Fruit fly (Drosophila melanogaster) Kc167 (cell line): ENCODE results near the gene S-Lap4.

Experiments used
- Myc ChIP-seq: fragments of >200 bp; optimal IDR thresholded peaks from 2 replicates; lab custom pipeline; 2017; ENCODE audit warnings: missing external identifiers
- Sin3A ChIP-seq: fragments of >200 bp; optimal IDR thresholded peaks from 2 replicates; lab custom pipeline; 2018; ENCODE audit warnings: missing external identifiers
- h ChIP-seq: fragments of >200 bp; optimal IDR thresholded peaks from 3 replicates; lab custom pipeline; 2018; ENCODE audit warnings: missing external identifiers
- insv ChIP-seq: fragments of >200 bp; optimal IDR thresholded peaks from 3 replicates; lab custom pipeline; 2018; ENCODE audit warnings: missing external identifiers
- psq ChIP-seq: fragments of >200 bp; optimal IDR thresholded peaks from 2 replicates; lab custom pipeline; 2017; ENCODE audit warnings: missing external identifiers
- ttk ChIP-seq: sonication (Bioruptor generic); optimal IDR thresholded peaks from 2 replicates; lab custom pipeline; 2017; ENCODE audit warnings: missing external identifiers

S-Lap4 gene

DNA sequence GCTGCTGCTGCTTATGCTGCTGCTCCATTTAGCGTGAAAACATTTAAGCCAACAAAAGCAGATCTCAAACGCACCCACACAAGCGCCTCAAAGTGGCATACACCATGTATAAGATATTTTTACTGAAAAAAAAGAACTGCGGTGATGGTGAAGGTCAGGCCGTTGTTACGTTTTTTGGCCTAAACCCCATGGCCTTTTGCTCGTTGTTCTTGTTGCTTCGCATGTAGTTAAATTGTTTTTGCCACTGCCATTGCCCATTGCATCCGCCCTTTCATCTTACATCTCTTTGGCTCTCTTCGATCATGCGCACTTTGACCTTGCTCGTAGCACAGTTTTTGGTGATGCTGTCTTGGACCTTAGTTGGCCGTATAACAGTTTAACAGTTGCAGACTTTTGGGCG, 5.2 kb upstream of the S-Lap4 start:
- TF ChIP-seq Myc (lab: Kevin White, UChicago) (no peak), ttk (lab: Kevin White, UChicago) (no peak), h (lab: Kevin White, UChicago) (no peak), insv (no peak), psq (lab: Kevin White, UChicago) (no peak), Sin3A (no peak)

DNA sequence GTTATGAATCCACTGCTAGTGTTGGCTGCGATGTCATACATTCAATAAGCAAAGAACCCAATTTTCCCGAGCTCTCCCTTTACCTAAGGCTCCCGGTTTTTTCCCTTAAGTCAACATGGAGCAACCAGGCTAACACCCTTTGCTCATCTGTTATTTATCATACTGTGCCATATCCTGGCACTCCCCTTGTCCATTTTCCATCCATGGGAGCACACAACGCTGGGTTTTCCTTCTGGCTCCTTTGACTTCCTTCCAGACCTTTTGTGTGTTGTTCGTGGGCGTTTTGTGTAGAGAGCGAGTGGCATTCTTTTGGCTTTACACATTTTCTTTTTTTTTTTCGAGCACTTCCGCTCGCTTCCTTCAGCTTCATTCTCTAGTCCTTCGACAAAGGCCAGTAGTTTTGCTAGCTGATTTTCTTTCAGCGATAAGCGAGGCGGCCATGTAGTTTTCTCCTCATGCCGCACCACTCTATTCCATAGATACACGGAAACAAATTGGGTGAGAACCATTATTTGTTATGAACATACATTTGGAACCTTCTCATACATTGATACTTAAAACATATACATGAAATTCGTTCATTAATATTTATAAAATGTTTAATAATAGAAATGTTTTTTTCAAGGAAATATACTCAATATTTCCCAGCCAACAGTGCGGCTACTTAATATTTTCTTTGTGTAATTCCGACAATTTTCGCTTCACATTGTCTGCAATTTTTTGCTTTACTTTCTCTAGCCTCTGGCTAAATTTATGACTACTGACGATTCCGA, 5.4 kb downstream of the S-Lap4 start:
- TF ChIP-seq Myc (lab: Kevin White, UChicago) (no peak), Sin3A (no peak), psq (lab: Kevin White, UChicago) (no peak), h (lab: Kevin White, UChicago) (no peak), ttk (lab: Kevin White, UChicago) (no peak), insv (no peak)

DNA sequence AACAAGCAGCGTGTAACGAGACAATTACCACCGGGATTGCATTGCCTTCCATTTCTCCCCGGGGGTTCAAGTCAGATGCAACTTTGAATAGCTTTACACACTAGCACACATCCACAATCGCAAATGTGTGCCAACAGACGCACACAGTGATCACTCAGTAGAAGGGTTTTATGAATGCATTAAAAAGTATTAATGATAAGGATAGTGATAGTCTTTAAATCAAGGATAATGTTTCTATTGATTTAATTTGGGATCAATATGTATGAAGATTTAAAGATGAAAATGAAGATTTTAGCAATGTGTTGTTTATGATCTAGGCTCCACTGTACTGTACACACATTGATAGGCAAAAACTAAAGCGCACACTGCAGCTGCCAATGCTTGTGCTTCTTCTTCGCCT, 13.9 kb downstream of the S-Lap4 start:
- TF ChIP-seq insv (no peak), Myc (lab: Kevin White, UChicago) (no peak)

DNA sequence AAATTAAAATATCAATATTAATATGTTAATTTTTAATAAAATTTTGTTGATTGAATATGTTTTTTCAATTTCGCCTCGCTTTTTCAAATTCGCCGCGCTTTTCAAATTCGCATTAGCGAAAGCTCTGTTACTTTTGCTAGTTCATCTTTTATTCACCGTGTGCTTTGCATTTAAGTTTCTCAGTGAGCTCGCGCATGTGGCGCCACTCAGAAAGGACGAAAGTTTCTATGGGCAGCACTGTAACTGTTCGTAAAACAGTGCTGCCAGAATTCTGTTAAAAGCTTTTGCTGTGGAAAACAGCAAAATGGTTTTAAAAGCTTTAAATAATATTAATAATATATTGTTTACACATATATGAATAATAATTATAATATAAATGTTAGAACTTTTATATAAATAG, 17.3 kb downstream of the S-Lap4 start:
- TF ChIP-seq insv (no peak), psq (lab: Kevin White, UChicago) (no peak), ttk (lab: Kevin White, UChicago) (no peak), Myc (lab: Kevin White, UChicago) (no peak), h (lab: Kevin White, UChicago) (no peak)

DNA sequence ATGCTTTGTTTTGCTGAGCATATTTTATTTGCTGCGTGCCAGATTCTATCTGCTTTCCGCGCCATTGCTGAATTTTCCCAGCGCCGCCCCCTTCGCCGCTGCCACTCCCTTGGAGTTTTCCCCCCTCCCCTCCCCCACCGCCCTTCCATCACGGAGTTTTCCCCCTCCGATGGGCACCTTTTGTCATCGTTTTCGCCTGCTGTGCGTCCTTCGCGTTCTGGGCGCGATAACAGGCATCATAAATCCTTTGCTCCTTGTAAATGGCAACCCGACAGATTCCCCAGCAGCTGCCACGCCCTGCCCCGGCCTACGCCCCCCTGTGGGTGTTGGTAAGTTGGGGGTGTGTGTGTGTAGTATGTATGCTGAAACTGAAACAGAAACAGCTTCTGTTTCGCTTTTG, 22.8 kb downstream of the S-Lap4 start:
- no peak for TF ChIP-seq insv
- TF ChIP-seq ttk (lab: Kevin White, UChicago): no peak
- TF ChIP-seq h (lab: Kevin White, UChicago): no peak
- no peak for TF ChIP-seq psq (lab: Kevin White, UChicago)
- no peak for TF ChIP-seq Myc (lab: Kevin White, UChicago)
- TF ChIP-seq Sin3A: no peak

DNA sequence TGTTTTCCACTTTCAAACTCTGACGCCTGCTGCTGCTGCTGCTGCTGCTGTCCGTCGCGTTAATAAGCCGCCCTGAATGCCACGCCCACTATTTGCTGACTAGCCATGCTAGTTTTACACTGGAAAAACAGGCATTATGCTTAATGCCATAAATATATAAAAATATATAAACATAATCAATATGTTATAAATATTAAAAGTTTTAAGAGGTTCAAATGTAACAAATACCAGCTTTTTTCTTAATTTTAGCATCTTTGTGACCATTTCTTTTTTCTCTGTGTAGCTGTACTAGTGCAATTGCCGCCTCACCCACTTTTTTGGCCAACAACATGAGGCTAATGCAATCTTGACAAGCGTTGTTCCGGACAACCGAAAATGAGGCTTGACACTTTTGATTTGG, 24.2 kb downstream of the S-Lap4 start:
- TF ChIP-seq psq (lab: Kevin White, UChicago) (no peak), insv (no peak), Sin3A (no peak), Myc (lab: Kevin White, UChicago) (no peak), ttk (lab: Kevin White, UChicago) (no peak), h (lab: Kevin White, UChicago) (no peak)

DNA sequence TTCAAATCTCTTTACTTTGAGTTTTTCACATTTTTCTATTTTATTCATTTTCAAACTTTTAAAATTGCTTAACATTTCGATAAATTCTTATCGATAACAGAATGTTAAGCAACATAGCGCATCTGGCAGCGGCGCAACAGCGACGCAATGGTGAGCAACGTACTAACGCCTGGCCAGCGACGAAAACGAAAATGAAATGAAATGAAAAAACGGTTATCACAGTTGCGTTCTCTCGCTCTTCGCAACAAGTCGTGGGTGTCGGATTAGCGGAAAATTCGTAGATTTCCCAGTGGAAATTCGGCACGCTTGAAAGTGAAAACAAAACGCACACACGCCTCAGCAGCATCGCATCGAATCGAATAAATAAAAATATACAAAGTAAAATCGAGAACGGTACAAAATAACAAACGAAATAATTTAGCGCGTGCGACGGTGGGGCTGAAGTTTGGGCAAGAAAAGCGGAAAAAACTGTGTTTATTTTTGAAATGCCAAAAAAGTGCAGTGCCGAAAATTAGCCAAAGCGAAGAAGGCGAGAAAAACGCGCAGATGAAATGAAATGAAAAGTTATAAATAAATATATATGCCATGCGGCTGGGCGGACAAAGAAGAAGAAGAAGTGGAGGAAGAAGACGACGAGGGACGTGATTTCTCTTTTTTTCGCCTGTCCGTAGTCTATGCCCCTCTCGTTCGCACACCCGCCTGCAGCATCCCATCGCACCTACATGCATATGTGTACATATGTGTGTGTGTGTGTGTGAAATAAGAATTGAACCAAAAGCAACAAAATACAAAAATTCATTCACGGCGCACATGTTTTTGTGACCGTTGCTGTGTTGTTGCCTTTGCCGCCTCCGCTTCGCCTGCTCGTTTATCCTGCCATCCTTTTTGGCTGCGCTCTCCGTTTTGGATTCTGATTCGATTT, 25.4 kb downstream of the S-Lap4 start:
- TF ChIP-seq insv (no peak), Sin3A (no peak), ttk (lab: Kevin White, UChicago) (no peak), psq (lab: Kevin White, UChicago) (peak; percentile 78)

DNA sequence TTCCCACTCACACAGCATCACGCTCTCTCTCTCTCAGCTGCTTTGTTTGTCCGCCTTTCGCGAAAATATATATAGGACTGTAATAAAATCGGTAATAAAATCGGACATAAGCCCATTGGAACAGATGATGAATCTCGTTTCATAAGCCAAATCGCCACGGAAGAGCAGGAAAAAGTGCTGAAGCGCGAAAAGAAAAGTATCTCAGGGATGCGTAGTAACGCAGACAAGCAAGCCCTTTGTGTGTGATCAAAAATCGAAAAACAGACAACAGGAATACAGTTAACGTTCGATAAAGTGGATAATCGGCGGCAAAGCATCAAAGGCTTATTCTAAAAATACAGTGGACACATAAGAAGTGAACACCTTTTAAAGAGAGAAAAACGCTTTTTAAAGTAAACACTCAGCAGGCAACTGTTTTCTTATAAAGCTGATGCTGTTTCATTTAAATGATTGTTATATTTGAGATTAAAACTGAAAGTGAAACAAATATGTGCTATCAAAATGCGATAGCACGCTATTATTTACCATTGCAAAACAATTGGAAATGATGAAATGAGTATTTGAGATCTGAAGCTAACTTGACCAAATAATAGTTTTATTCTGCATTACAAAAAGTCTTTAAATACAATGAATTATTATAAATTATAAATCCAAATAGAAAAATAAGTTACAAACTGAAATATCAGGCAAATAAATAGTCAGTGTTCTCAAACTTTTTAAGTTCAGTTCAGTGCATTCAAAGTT, 26.2 kb downstream of the S-Lap4 start:
- TF ChIP-seq Sin3A: no peak
- TF ChIP-seq Myc (lab: Kevin White, UChicago): no peak
- TF ChIP-seq psq (lab: Kevin White, UChicago): no peak

DNA sequence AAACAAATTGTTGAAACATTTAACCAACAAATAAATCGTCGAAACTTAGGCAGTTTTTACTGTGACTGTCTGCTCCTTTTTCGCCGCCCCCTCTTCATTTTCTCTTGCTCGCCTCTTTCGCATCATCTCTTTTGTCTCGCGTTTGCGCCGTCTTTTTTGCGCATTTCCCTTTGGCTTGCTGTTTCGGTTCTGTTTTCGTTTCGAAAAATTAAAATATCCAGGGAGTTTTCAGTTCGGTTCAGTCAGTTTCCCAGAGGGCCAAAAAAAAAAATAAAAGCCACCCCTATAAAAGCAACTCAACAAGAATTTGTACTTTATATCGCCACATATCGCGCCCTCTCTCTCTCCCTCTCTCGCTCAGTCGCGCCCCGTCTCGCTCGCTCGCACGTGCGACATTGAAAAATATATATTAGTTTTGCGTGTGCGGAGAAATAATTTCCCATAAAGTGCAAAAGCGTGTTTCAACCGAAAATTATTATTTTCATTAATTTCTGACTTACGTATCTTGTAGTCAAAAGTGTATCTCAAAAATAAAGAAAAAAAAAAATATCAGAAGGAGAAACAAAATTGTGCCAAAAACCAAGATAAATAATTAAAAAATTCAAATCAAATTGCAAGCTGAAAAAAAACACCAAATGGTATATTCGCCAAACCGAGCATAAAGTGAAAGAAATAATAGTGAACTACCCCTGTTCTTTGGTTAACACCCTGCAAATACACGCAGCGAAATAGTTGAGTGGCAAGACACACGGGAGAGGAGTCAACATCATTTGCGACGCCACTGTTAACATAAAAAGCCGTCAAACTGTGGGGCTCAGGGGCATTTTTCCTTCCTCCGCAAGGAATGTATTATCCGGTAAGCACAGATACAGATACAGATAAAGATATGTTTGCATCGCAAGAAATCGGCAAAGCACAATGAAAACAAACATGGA, 27.1 kb downstream of the S-Lap4 start:
- TF ChIP-seq psq (lab: Kevin White, UChicago) (no peak), ttk (lab: Kevin White, UChicago) (no peak), insv (no peak)

DNA sequence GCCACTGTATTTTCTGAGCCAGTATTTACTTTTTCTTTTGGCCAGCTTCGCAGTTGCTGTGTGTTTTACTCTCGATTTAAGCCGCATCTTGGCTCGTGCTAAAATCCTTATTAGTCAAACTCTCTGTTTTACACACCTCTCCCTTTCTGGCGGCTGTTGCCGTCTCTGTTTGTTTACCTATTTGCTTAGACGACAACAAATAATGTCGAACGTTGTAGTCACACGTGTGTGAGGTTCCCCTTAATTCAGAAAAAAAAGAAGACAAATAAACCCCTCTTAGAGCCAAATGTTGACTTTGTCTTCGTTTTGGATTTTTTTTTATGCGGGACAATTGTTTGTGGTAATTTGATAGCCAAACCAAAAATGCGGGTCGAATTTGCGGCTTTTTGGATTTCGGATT, 28.3 kb downstream of the S-Lap4 start:
- TF ChIP-seq Sin3A: no peak
- no peak for TF ChIP-seq insv
- no peak for TF ChIP-seq psq (lab: Kevin White, UChicago)
- no peak for TF ChIP-seq Myc (lab: Kevin White, UChicago)
- TF ChIP-seq h (lab: Kevin White, UChicago): no peak

DNA sequence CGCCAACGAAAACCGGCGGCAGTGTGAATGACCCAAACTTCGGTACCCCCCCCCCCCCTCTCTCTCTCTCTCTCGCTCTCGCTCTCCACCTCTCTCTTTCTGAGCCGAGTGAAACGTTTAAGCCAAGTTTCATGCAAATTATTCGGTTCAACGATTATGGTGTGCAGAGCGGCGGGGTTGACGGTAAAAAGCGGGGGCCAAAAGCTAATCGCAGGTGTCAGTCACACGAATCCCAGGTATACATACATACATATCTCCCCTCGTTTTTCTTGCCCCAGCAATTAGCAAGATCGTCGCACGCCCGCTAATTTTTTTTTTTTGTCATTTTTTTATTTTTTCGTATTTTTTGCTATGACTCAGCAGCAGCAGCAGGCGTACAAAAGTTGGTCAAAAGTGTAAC, 31.0 kb downstream of the S-Lap4 start:
- TF ChIP-seq ttk (lab: Kevin White, UChicago): no peak
- no peak for TF ChIP-seq psq (lab: Kevin White, UChicago)
- TF ChIP-seq insv: no peak
- no peak for TF ChIP-seq Myc (lab: Kevin White, UChicago)
- no peak for TF ChIP-seq h (lab: Kevin White, UChicago)
- no peak for TF ChIP-seq Sin3A
